Fruit fly (Drosophila melanogaster) whole organism, embryonic: ENCODE results near the gene CG8944.

ENCODE experiments used
- Adf1 ChIP-seq: fragments of 200-800 bp; sonication (Bioruptor generic); IDR thresholded peaks from 2 replicates; pipeline ENCODE4 v1.3.6; 2022; ENCODE audit warnings: missing biosample characterization, missing genetic modification characterization
- Aef1 ChIP-seq: fragments of 200-800 bp; sonication (Bioruptor generic); IDR thresholded peaks from 3 replicates; pipeline ENCODE4 v1.3.6; 2022; ENCODE audit warnings: missing biosample characterization, missing genetic modification characterization
- B-H2 ChIP-seq: fragments of 200-800 bp; sonication (Bioruptor generic); optimal IDR thresholded peaks from 2 replicates; lab custom pipeline; 2018; ENCODE audit warnings: missing biosample characterization, mild to moderate bottlenecking, missing genetic modification characterization
- CG10959 ChIP-seq: fragments of 200-800 bp; sonication (Bioruptor generic); IDR thresholded peaks from 2 replicates; pipeline ENCODE4 v1.3.6; 2022; ENCODE audit warnings: missing biosample characterization, missing genetic modification characterization
- CG1233 ChIP-seq: fragments of 200-800 bp; sonication (Bioruptor generic); optimal IDR thresholded peaks from 4 replicates; lab custom pipeline; 2018; ENCODE audit warnings: missing biosample characterization, mild to moderate bottlenecking, missing genetic modification characterization
- CG13287 ChIP-seq: fragments of 200-800 bp; sonication (Bioruptor generic); IDR thresholded peaks from 2 replicates; pipeline ENCODE4 v1.3.6; 2022; ENCODE audit warnings: missing biosample characterization, missing genetic modification characterization; ENCODE audit not compliant: partially characterized antibody
- CG13775 ChIP-seq: fragments of 200-800 bp; sonication (Bioruptor generic); optimal IDR thresholded peaks from 3 replicates; lab custom pipeline; 2017; ENCODE audit warnings: missing biosample characterization, mild to moderate bottlenecking, missing genetic modification characterization
- CG15073 ChIP-seq: fragments of 200-800 bp; sonication (Bioruptor generic); optimal IDR thresholded peaks from 2 replicates; lab custom pipeline; 2016; ENCODE audit warnings: missing biosample characterization, missing genetic modification characterization
- CG17359 ChIP-seq: fragments of 200-800 bp; sonication (Bioruptor generic); optimal IDR thresholded peaks from 3 replicates; lab custom pipeline; 2018; ENCODE audit warnings: missing biosample characterization, mild to moderate bottlenecking, missing genetic modification characterization, moderate library complexity
- CG17612 ChIP-seq: fragments of 200-800 bp; sonication (Bioruptor generic); IDR thresholded peaks from 2 replicates; pipeline ENCODE4 v1.3.6; 2022; ENCODE audit warnings: missing biosample characterization, missing genetic modification characterization
- CG17802 ChIP-seq: fragments of 200-800 bp; sonication (Bioruptor generic); optimal IDR thresholded peaks from 2 replicates; lab custom pipeline; 2018; ENCODE audit warnings: missing biosample characterization, mild to moderate bottlenecking, missing genetic modification characterization, moderate library complexity
- CG2678 ChIP-seq: fragments of 200-800 bp; sonication (Bioruptor generic); optimal IDR thresholded peaks from 3 replicates; lab custom pipeline; 2019; ENCODE audit warnings: missing biosample characterization, mild to moderate bottlenecking, missing genetic modification characterization, moderate library complexity
- CG2712 ChIP-seq: fragments of 200-800 bp; optimal IDR thresholded peaks from 3 replicates; lab custom pipeline; 2019; ENCODE audit warnings: missing biosample characterization, mild to moderate bottlenecking, missing genetic modification characterization, moderate library complexity
- CG3281 ChIP-seq: fragments of 200-800 bp; sonication (Bioruptor generic); optimal IDR thresholded peaks from 3 replicates; lab custom pipeline; 2017; ENCODE audit warnings: missing biosample characterization, mild to moderate bottlenecking, missing genetic modification characterization
- CG34224 ChIP-seq: fragments of 200-800 bp; sonication (Bioruptor generic); IDR thresholded peaks from 3 replicates; pipeline ENCODE4 v1.3.6; 2022; ENCODE audit warnings: missing biosample characterization, missing genetic modification characterization; ENCODE audit not compliant: partially characterized antibody
- CG4707 ChIP-seq: fragments of 200-800 bp; sonication (Bioruptor generic); optimal IDR thresholded peaks from 2 replicates; lab custom pipeline; 2018; ENCODE audit warnings: missing biosample characterization, mild to moderate bottlenecking, missing genetic modification characterization, moderate library complexity
- CG6765 ChIP-seq: fragments of 200-800 bp; sonication (Bioruptor generic); optimal IDR thresholded peaks from 3 replicates; lab custom pipeline; 2017; ENCODE audit warnings: missing biosample characterization, mild to moderate bottlenecking, missing genetic modification characterization
- CG6854 ChIP-seq: fragments of 200-800 bp; sonication (Bioruptor generic); optimal IDR thresholded peaks from 3 replicates; lab custom pipeline; 2017; ENCODE audit warnings: missing biosample characterization, mild to moderate bottlenecking, missing genetic modification characterization
- CG7357 ChIP-seq: fragments of 200-800 bp; sonication (Bioruptor generic); IDR thresholded peaks from 3 replicates; pipeline ENCODE4 v1.3.6; 2022; ENCODE audit warnings: missing biosample characterization, missing genetic modification characterization
- CG7987 ChIP-seq: fragments of 200-800 bp; sonication (Bioruptor generic); optimal IDR thresholded peaks from 2 replicates; lab custom pipeline; 2018; ENCODE audit warnings: missing biosample characterization, mild to moderate bottlenecking, missing genetic modification characterization, moderate library complexity
- CG8281 ChIP-seq: fragments of 200-800 bp; sonication (Bioruptor generic); optimal IDR thresholded peaks from 2 replicates; lab custom pipeline; 2018; ENCODE audit warnings: missing biosample characterization, mild to moderate bottlenecking, missing genetic modification characterization, moderate library complexity
- CG8359 ChIP-seq: fragments of 200-800 bp; sonication (Bioruptor generic); optimal IDR thresholded peaks from 2 replicates; lab custom pipeline; 2017; ENCODE audit warnings: missing biosample characterization, mild to moderate bottlenecking, missing genetic modification characterization, borderline replicate concordance
- CG8765 ChIP-seq: fragments of 200-800 bp; sonication (Bioruptor generic); IDR thresholded peaks from 2 replicates; pipeline ENCODE4 v1.3.6; 2022; ENCODE audit warnings: missing biosample characterization, missing genetic modification characterization
- CG9817 ChIP-seq: fragments of 200-800 bp; sonication (Bioruptor generic); optimal IDR thresholded peaks from 2 replicates; lab custom pipeline; 2018; ENCODE audit warnings: missing biosample characterization, mild to moderate bottlenecking, missing genetic modification characterization, moderate library complexity
- Camta ChIP-seq: fragments of 200-800 bp; sonication (Bioruptor generic); optimal IDR thresholded peaks from 2 replicates; lab custom pipeline; 2016; ENCODE audit warnings: missing biosample characterization, missing genetic modification characterization
- CoRest ChIP-seq: fragments of 200-800 bp; sonication (Bioruptor generic); optimal IDR thresholded peaks from 3 replicates; lab custom pipeline; 2018; ENCODE audit warnings: missing biosample characterization, mild to moderate bottlenecking, missing genetic modification characterization, moderate library complexity
- H15 ChIP-seq: fragments of 200-800 bp; sonication (Bioruptor generic); IDR thresholded peaks from 3 replicates; pipeline ENCODE4 v1.3.6; 2022; ENCODE audit warnings: missing biosample characterization, missing genetic modification characterization
- Hr51 ChIP-seq, 2 experiments: fragments of 200-800 bp; sonication (Bioruptor generic); optimal IDR thresholded peaks; 2 replicates in 1 of 2; 3 replicates in 1 of 2; lab custom pipeline; 2016 to 2018; ENCODE audit warnings: missing biosample characterization in 2 of 2, missing genetic modification characterization in 2 of 2, mild to moderate bottlenecking in 1 of 2, moderate library complexity in 1 of 2
- Mrtf ChIP-seq: fragments of 200-800 bp; sonication (Bioruptor generic); IDR thresholded peaks from 3 replicates; pipeline ENCODE4 v1.3.6; 2022; ENCODE audit warnings: missing biosample characterization, missing genetic modification characterization
- Nf-YC ChIP-seq: fragments of 200-800 bp; optimal IDR thresholded peaks from 3 replicates; lab custom pipeline; 2019; ENCODE audit warnings: missing biosample characterization, mild to moderate bottlenecking, missing genetic modification characterization, moderate library complexity
- Ptx1 ChIP-seq: fragments of 200-800 bp; sonication (Bioruptor generic); IDR thresholded peaks from 2 replicates; pipeline ENCODE4 v1.3.6; 2022; ENCODE audit warnings: missing biosample characterization, missing genetic modification characterization
- Rfx ChIP-seq: fragments of 200-800 bp; sonication (Bioruptor generic); IDR thresholded peaks from 2 replicates; pipeline ENCODE4 v1.3.6; 2022; ENCODE audit warnings: missing biosample characterization, missing genetic modification characterization
- Sin3A ChIP-seq: fragments of >200 bp; optimal IDR thresholded peaks from 2 replicates; lab custom pipeline; 2018
- Sox102F ChIP-seq: fragments of 200-800 bp; sonication (Bioruptor generic); optimal IDR thresholded peaks from 2 replicates; lab custom pipeline; 2018; ENCODE audit warnings: missing biosample characterization, mild to moderate bottlenecking, missing genetic modification characterization, moderate library complexity
- Sry-β ChIP-seq: fragments of 200-800 bp; sonication (Bioruptor generic); optimal IDR thresholded peaks from 2 replicates; lab custom pipeline; 2018; ENCODE audit warnings: missing biosample characterization, mild to moderate bottlenecking, missing genetic modification characterization, moderate library complexity
- caup ChIP-seq: fragments of 200-800 bp; sonication (Bioruptor generic); optimal IDR thresholded peaks from 3 replicates; lab custom pipeline; 2017; ENCODE audit warnings: missing biosample characterization, mild to moderate bottlenecking, missing genetic modification characterization, moderate library complexity; ENCODE audit not compliant: severe bottlenecking
- chm ChIP-seq: fragments of 200-800 bp; sonication (Bioruptor generic); IDR thresholded peaks from 2 replicates; pipeline ENCODE4 v1.3.6; 2022; ENCODE audit warnings: missing biosample characterization, missing genetic modification characterization
- dm ChIP-seq: fragments of 200-800 bp; sonication (Bioruptor generic); optimal IDR thresholded peaks from 3 replicates; lab custom pipeline; 2016; ENCODE audit warnings: missing biosample characterization, missing genetic modification characterization
- dysf ChIP-seq: fragments of 200-800 bp; sonication (Bioruptor generic); IDR thresholded peaks from 3 replicates; pipeline ENCODE4 v1.3.6; 2022; ENCODE audit warnings: missing biosample characterization, missing genetic modification characterization
- gcm ChIP-seq: fragments of 200-800 bp; sonication (Bioruptor generic); optimal IDR thresholded peaks from 2 replicates; lab custom pipeline; 2019; ENCODE audit warnings: missing biosample characterization, mild to moderate bottlenecking, missing genetic modification characterization, moderate library complexity
- gem ChIP-seq: fragments of 200-800 bp; sonication (Bioruptor generic); optimal IDR thresholded peaks from 2 replicates; lab custom pipeline; 2019; ENCODE audit warnings: missing biosample characterization, mild to moderate bottlenecking, missing genetic modification characterization, moderate library complexity
- grn ChIP-seq: fragments of 200-800 bp; sonication (Bioruptor generic); optimal IDR thresholded peaks from 3 replicates; lab custom pipeline; 2017; ENCODE audit warnings: missing biosample characterization, missing genetic modification characterization
- jigr1 ChIP-seq: fragments of 200-800 bp; sonication (Bioruptor generic); IDR thresholded peaks from 3 replicates; pipeline ENCODE4 v1.3.6; 2022; ENCODE audit warnings: missing biosample characterization, missing genetic modification characterization
- psq ChIP-seq: fragments of 200-800 bp; sonication (Bioruptor generic); optimal IDR thresholded peaks from 2 replicates; lab custom pipeline; 2017; ENCODE audit warnings: missing biosample characterization, missing genetic modification characterization
- salm ChIP-seq: fragments of 200-800 bp; sonication (Bioruptor generic); optimal IDR thresholded peaks from 2 replicates; lab custom pipeline; 2018; ENCODE audit warnings: missing biosample characterization, mild to moderate bottlenecking, missing genetic modification characterization
- tin ChIP-seq: fragments of 200-800 bp; sonication (Bioruptor generic); optimal IDR thresholded peaks from 3 replicates; lab custom pipeline; 2016; ENCODE audit warnings: missing biosample characterization, missing genetic modification characterization
- tna ChIP-seq: fragments of 200-800 bp; sonication (Bioruptor generic); IDR thresholded peaks from 2 replicates; pipeline ENCODE4 v1.3.6; 2022; ENCODE audit warnings: missing biosample characterization, missing genetic modification characterization; ENCODE audit not compliant: partially characterized antibody
- trh ChIP-seq: fragments of 200-800 bp; sonication (Bioruptor generic); optimal IDR thresholded peaks from 2 replicates; lab custom pipeline; 2016; ENCODE audit warnings: missing biosample characterization, missing genetic modification characterization
- tx ChIP-seq: fragments of 200-800 bp; sonication (Bioruptor generic); optimal IDR thresholded peaks from 2 replicates; lab custom pipeline; 2016; ENCODE audit warnings: missing biosample characterization, missing genetic modification characterization

Gene CG8944

dm6 chrX:15760447-15761297 lies 14.6 kb upstream of the CG8944 start, which contains the start of the genes Graf and mRpL3 (continued):
- TF ChIP-seq CG34224 (GFP tag; lab: Robert Waterston, UW): peak; percentile 87
- TF ChIP-seq psq (GFP tag; lab: Kevin White, UChicago): no peak
- TF ChIP-seq CG3281 (GFP tag; lab: Kevin White, UChicago): no peak
- peak; percentile 5 for TF ChIP-seq CG13775
- no peak for TF ChIP-seq CG9817 (tag; lab: Kevin White, UChicago)
- no peak for TF ChIP-seq Sox102F (GFP tag; lab: Kevin White, UChicago)
- TF ChIP-seq CG10959: no peak
- TF ChIP-seq tx (GFP tag; lab: Kevin White, UChicago): no peak
- TF ChIP-seq CG4707 (GFP tag; lab: Kevin White, UChicago): no peak
- no peak for TF ChIP-seq Sry-β (GFP tag; lab: Kevin White, UChicago)
- no peak for TF ChIP-seq CG1233 (GFP tag; lab: Kevin White, UChicago)
- no peak for TF ChIP-seq salm (tag; lab: Kevin White, UChicago)
- TF ChIP-seq CG17359 (tag; lab: Kevin White, UChicago): peak; percentile 67
- no peak for TF ChIP-seq chm (GFP tag; lab: Robert Waterston, UW)
- no peak for TF ChIP-seq gem (tag; lab: Kevin White, UChicago)
- TF ChIP-seq tna (GFP tag; lab: Robert Waterston, UW): peak; percentile 93
- TF ChIP-seq Mrtf: no peak
- no peak for TF ChIP-seq Adf1
- peak; percentile 22 for TF ChIP-seq dm (GFP tag; lab: Kevin White, UChicago)
- peak; percentile 14 for TF ChIP-seq grn (GFP tag; lab: Kevin White, UChicago)
- TF ChIP-seq CG8359: no peak
- TF ChIP-seq CG17612 (GFP tag; lab: Robert Waterston, UW): no peak
- no peak for TF ChIP-seq jigr1 (GFP tag; lab: Robert Waterston, UW)
- no peak for TF ChIP-seq CoRest
- TF ChIP-seq CG7357 (GFP tag; lab: Robert Waterston, UW): peak; percentile 85
- peak; percentile 86 for TF ChIP-seq CG13287 (GFP tag; lab: Robert Waterston, UW)
- 0 out of 2 replicates have a peak, but pooled peaks have one; percentile 27 for TF ChIP-seq Rfx (GFP tag; lab: Robert Waterston, UW)
- TF ChIP-seq gcm (GFP tag; lab: Kevin White, UChicago): no peak
- no peak for TF ChIP-seq B-H2 (GFP tag; lab: Kevin White, UChicago)
- no peak for TF ChIP-seq Hr51 (GFP tag; optimal IDR thresholded peaks at IDR 0.05; lab: Kevin White, UChicago)
- no peak for TF ChIP-seq Aef1 (GFP tag; lab: Robert Waterston, UW)
- TF ChIP-seq H15 (GFP tag; lab: Robert Waterston, UW): no peak
- TF ChIP-seq CG17802: peak; percentile 74
- no peak for TF ChIP-seq CG7987
- TF ChIP-seq caup (GFP tag; lab: Kevin White, UChicago): no peak
- no peak for TF ChIP-seq Camta (GFP tag; lab: Kevin White, UChicago)
- TF ChIP-seq Ptx1 (GFP tag; lab: Robert Waterston, UW): no peak
- no peak for TF ChIP-seq CG15073
- TF ChIP-seq CG6765: no peak
- TF ChIP-seq CG6854 (GFP tag; lab: Kevin White, UChicago): no peak
- no peak for TF ChIP-seq dysf
- TF ChIP-seq CG2712 (tag; lab: Kevin White, UChicago): no peak
- TF ChIP-seq CG2678 (tag; lab: Kevin White, UChicago): no peak
- no peak for TF ChIP-seq tin
- no peak for TF ChIP-seq CG8281 (tag; lab: Kevin White, UChicago)
- TF ChIP-seq Sin3A (lab: Kevin White, UChicago): peak; percentile 48
- TF ChIP-seq CG8765: no peak
- TF ChIP-seq trh (GFP tag; lab: Kevin White, UChicago): no peak
- TF ChIP-seq Nf-YC: no peak
